Fruit fly (Drosophila melanogaster): ENCODE results near the gene CG9259.
A peak's percentile ranks its signal among the peaks of the same experiment; 100 is the strongest.

The CG9259 gene

DNA sequence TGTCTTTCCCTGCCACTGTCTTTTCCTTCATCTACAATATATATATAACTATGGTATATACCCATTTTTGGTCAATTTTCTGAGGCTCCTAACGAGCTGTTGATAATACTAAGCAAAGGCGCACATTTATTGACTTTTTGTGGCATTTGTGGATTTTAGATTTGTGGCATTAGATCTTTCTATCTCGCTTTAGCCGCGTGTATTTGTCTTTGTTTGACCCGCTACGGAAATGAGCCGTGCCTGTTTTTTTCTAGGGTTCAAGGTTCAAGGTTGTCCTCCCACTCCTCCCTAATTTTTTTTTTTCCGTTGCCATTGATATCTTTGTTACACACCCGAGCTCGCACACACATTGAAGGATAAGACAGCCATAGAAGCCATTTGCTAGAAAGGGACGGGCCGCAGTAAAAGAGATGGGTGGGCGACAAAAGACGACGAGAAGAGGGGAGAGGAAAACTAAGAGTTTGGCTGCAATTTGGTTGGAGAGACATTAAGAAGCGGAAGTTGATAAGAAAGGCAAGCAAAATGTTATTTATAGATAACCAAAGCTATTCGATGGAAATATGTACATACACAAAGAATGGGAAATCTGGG lies 49.5 kb upstream of the CG9259 start (continued):
- no peak for TF ChIP-seq CG4328 (GFP tag; optimal IDR thresholded peaks at IDR 0.05)
- TF ChIP-seq Mrtf (GFP tag; IDR thresholded peaks at IDR 0.05): no peak
- no peak for TF ChIP-seq CG6813 (GFP tag; optimal IDR thresholded peaks at IDR 0.05)
- no peak for TF ChIP-seq Atf6 (GFP tag; IDR thresholded peaks at IDR 0.05)
- no peak for TF ChIP-seq CG10209 (GFP tag; optimal IDR thresholded peaks at IDR 0.05)
- no peak for TF ChIP-seq fd96Cb (tag; optimal IDR thresholded peaks at IDR 0.05)
- no peak for TF ChIP-seq pnt (GFP tag; optimal IDR thresholded peaks at IDR 0.05)
- TF ChIP-seq CG11696 (GFP tag; IDR thresholded peaks at IDR 0.05): 0 out of 2 replicates have a peak, but pooled peaks have one; percentile 33
- TF ChIP-seq CG10462 (GFP tag; optimal IDR thresholded peaks at IDR 0.05): no peak
- TF ChIP-seq kah (GFP tag; optimal IDR thresholded peaks at IDR 0.05): no peak
- TF ChIP-seq Aef1 (GFP tag; IDR thresholded peaks at IDR 0.05): no peak
- TF ChIP-seq jing (GFP tag; optimal IDR thresholded peaks at IDR 0.05): no peak
- TF ChIP-seq mam (GFP tag; optimal IDR thresholded peaks at IDR 0.05): no peak
- TF ChIP-seq CG15696 (tag; optimal IDR thresholded peaks at IDR 0.05): peak; percentile 37
- TF ChIP-seq pb (GFP tag; optimal IDR thresholded peaks at IDR 0.05): no peak
- TF ChIP-seq CG16779 (GFP tag; IDR thresholded peaks at IDR 0.05): no peak
- TF ChIP-seq CG13123 (GFP tag; optimal IDR thresholded peaks at IDR 0.05): no peak
- no peak for TF ChIP-seq CG12299 (tag; optimal IDR thresholded peaks at IDR 0.05)
- no peak for TF ChIP-seq Dad (GFP tag; optimal IDR thresholded peaks at IDR 0.05)
- no peak for TF ChIP-seq Optix (GFP tag; IDR thresholded peaks at IDR 0.05)
- TF ChIP-seq BEAF-32 (GFP tag; optimal IDR thresholded peaks at IDR 0.05): no peak
- 0 out of 3 replicates have a peak, but pooled peaks have one; percentile 23 for TF ChIP-seq otp (GFP tag; IDR thresholded peaks at IDR 0.05)
- TF ChIP-seq CG6175 (GFP tag; IDR thresholded peaks at IDR 0.05): no peak
- TF ChIP-seq gem (tag; optimal IDR thresholded peaks at IDR 0.05): no peak
- no peak for TF ChIP-seq CG6683 (GFP tag; optimal IDR thresholded peaks at IDR 0.05)
- no peak for TF ChIP-seq pzg (GFP tag; optimal IDR thresholded peaks at IDR 0.05)
- peak; percentile 8 for TF ChIP-seq exex (tag; optimal IDR thresholded peaks at IDR 0.05)
- TF ChIP-seq CG1233 (GFP tag; optimal IDR thresholded peaks at IDR 0.05): peak; percentile 13
- no peak for TF ChIP-seq wdn (GFP tag; IDR thresholded peaks at IDR 0.05)
- TF ChIP-seq scrt (GFP tag; optimal IDR thresholded peaks at IDR 0.05): no peak
- TF ChIP-seq CG32772 (GFP tag; IDR thresholded peaks at IDR 0.05): peak; percentile 45; the same call in 1 of the 2 replicates
- peak; percentile 57 for TF ChIP-seq Med (GFP tag)
- no peak for TF ChIP-seq CG31441 (GFP tag; IDR thresholded peaks at IDR 0.05)
- TF ChIP-seq CG12104 (GFP tag; optimal IDR thresholded peaks at IDR 0.05): peak; percentile 11
- peak; percentile 15 for TF ChIP-seq twi (tag; optimal IDR thresholded peaks at IDR 0.05)
- peak; percentile 17 for TF ChIP-seq CG2712 (tag; optimal IDR thresholded peaks at IDR 0.05)
- peak in 1 of 2 experiments; percentile 76 for TF ChIP-seq tll (GFP tag; optimal IDR thresholded peaks at IDR 0.05)
- TF ChIP-seq shn (GFP tag; optimal IDR thresholded peaks at IDR 0.05): no peak
- no peak for TF ChIP-seq nau (GFP tag; optimal IDR thresholded peaks at IDR 0.05)
- TF ChIP-seq kay (GFP tag; optimal IDR thresholded peaks at IDR 0.05): no peak
- peak; percentile 2 for TF ChIP-seq psq (GFP tag; optimal IDR thresholded peaks at IDR 0.05)
- no peak for TF ChIP-seq CG12942 (GFP tag; optimal IDR thresholded peaks at IDR 0.05)
- no peak for TF ChIP-seq CG5245 (GFP tag; optimal IDR thresholded peaks at IDR 0.05)
- TF ChIP-seq gro (GFP tag; optimal IDR thresholded peaks at IDR 0.05): no peak
- TF ChIP-seq CG3281 (GFP tag; optimal IDR thresholded peaks at IDR 0.05): no peak
- TF ChIP-seq CG34376 (GFP tag; optimal IDR thresholded peaks at IDR 0.05): no peak
- TF ChIP-seq fru (optimal IDR thresholded peaks at IDR 0.05): no peak
- no peak for TF ChIP-seq slou (GFP tag; optimal IDR thresholded peaks at IDR 0.05)
- TF ChIP-seq CG4404 (GFP tag; IDR thresholded peaks at IDR 0.05): no peak
- no peak for TF ChIP-seq CG1792 (GFP tag; optimal IDR thresholded peaks at IDR 0.05)
- TF ChIP-seq CG33557 (GFP tag; optimal IDR thresholded peaks at IDR 0.05): peak; percentile 8

Data from whole organism, embryonic.